Worm (Caenorhabditis elegans) whole organism, early embryonic: Measurements from ENCODE around the gene sre-18.

Experiments
- B0310.2 ChIP-seq: sonication (generic microtip); optimal IDR thresholded peaks from 2 replicates; lab custom pipeline; 2016; ENCODE audit warnings: mild to moderate bottlenecking, missing genetic modification characterization, missing compliant biosample characterization
- F13C5.2 ChIP-seq: sonication (generic microtip); optimal IDR thresholded peaks from 2 replicates; lab custom pipeline; 2017; ENCODE audit warnings: mild to moderate bottlenecking, missing genetic modification characterization, inconsistent platforms, missing compliant biosample characterization
- aly-1 ChIP-seq: sonication (generic microtip); optimal IDR thresholded peaks from 2 replicates; lab custom pipeline; 2016; ENCODE audit warnings: missing genetic modification characterization, missing compliant biosample characterization
- ama-1 ChIP-seq: fragments of 150-350 bp; optimal IDR thresholded peaks from 2 replicates; lab custom pipeline; 2014
- ceh-13 ChIP-seq: fragments of 200-800 bp; sonication (Bioruptor generic); optimal IDR thresholded peaks from 2 replicates; lab custom pipeline; 2018; ENCODE audit warnings: mild to moderate bottlenecking, missing genetic modification characterization, missing compliant biosample characterization
- ceh-36 ChIP-seq: sonication (generic microtip); optimal IDR thresholded peaks from 2 replicates; lab custom pipeline; 2016; ENCODE audit warnings: missing genetic modification characterization, inconsistent platforms, missing compliant biosample characterization
- ets-7 ChIP-seq: sonication (generic microtip); optimal IDR thresholded peaks from 2 replicates; lab custom pipeline; 2016; ENCODE audit warnings: missing genotype, missing genetic modification characterization, missing compliant biosample characterization
- flt-1 ChIP-seq: fragments of 200-800 bp; sonication (Bioruptor generic); IDR thresholded peaks from 2 replicates; pipeline ENCODE4 v1.3.6; 2022; ENCODE audit warnings: missing genetic modification characterization, missing compliant biosample characterization
- hmbx-1 ChIP-seq: sonication (generic microtip); optimal IDR thresholded peaks from 2 replicates; lab custom pipeline; 2016; ENCODE audit warnings: mild to moderate bottlenecking, missing genetic modification characterization, missing compliant biosample characterization
- hmg-4 ChIP-seq: fragments of 200-800 bp; sonication (Bioruptor generic); optimal IDR thresholded peaks from 2 replicates; lab custom pipeline; 2018; ENCODE audit warnings: mild to moderate bottlenecking, missing genetic modification characterization, missing compliant biosample characterization
- hnd-1 ChIP-seq: sonication (generic microtip); optimal IDR thresholded peaks from 2 replicates; lab custom pipeline; 2016; ENCODE audit warnings: missing genetic modification characterization, missing compliant biosample characterization
- pes-1 ChIP-seq: fragments of 200-800 bp; sonication (Bioruptor generic); IDR thresholded peaks from 2 replicates; pipeline ENCODE4 v1.3.6; 2022; ENCODE audit warnings: missing genetic modification reagents, missing genetic modification characterization, missing compliant biosample characterization
- scrt-1 ChIP-seq: fragments of 200-800 bp; sonication (Bioruptor generic); IDR thresholded peaks from 2 replicates; pipeline ENCODE4 v1.3.6; 2022; ENCODE audit warnings: missing genetic modification characterization, missing compliant biosample characterization
- sea-1 ChIP-seq: fragments of 200-800 bp; sonication (Bioruptor generic); conservative IDR thresholded peaks from 2 replicates; pipeline ENCODE4 v1.3.6; 2022; ENCODE audit warnings: missing genetic modification characterization, missing compliant biosample characterization
- tbx-11 ChIP-seq: fragments of 200-800 bp; sonication (Bioruptor generic); IDR thresholded peaks from 2 replicates; pipeline ENCODE4 v1.3.6; 2022; ENCODE audit warnings: missing genetic modification characterization, missing compliant biosample characterization
- tbx-37 ChIP-seq: fragments of 200-800 bp; sonication (Bioruptor generic); conservative IDR thresholded peaks from 2 replicates; pipeline ENCODE4 v1.3.6; 2022; ENCODE audit warnings: missing genetic modification reagents, missing genetic modification characterization, missing compliant biosample characterization
- tra-4 ChIP-seq: sonication (generic microtip); optimal IDR thresholded peaks from 2 replicates; lab custom pipeline; 2017; ENCODE audit warnings: missing genetic modification characterization, missing compliant biosample characterization

The sre-18 gene

DNA sequence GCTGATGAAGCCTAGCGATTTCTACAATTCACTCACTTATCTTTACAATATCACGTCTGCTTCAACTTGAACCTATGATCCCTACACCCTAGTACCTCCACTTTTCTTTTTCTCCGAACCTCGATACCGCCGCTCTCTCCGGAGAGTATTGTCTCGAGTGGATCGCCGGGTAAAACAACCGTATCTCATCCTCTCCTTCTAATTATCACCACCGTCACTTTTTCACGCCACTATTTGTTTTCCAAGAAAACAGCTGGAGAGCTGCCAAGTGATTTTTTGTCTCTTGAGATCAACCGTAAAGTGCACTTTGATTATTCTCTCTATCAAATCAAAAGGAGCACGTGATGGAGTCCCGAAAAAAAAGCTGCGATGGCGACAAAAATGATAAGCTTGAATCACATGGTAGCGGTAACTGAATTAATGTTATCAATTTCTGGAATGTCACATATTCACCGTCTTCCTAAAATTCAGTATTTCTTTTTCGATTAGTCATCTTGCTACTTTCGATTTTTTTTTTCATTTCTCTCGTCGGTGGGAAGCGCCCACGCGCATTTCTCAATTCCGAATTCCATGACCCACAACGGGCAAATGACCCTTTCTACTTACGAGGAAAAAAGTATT lies 29.9 kb downstream of the sre-18 start:
- no peak for TF ChIP-seq ama-1 (lab: Kevin White, UChicago)
- TF ChIP-seq pes-1 (GFP tag; lab: Robert Waterston, UW) = no peak
- no peak for TF ChIP-seq ceh-13 (GFP tag; lab: Kevin White, UChicago)
- TF ChIP-seq scrt-1 (GFP tag; lab: Robert Waterston, UW) = no peak
- TF ChIP-seq aly-1 (tag; lab: Kevin White, UChicago) = no peak
- TF ChIP-seq sea-1 = no peak
- TF ChIP-seq tbx-11 (GFP tag; lab: Robert Waterston, UW) = no peak
- TF ChIP-seq flt-1 (GFP tag; lab: Robert Waterston, UW) = no peak
- no peak for TF ChIP-seq B0310.2 (tag; lab: Kevin White, UChicago)
- no peak for TF ChIP-seq hmbx-1
- TF ChIP-seq hnd-1 (tag; lab: Kevin White, UChicago) = no peak
- no peak for TF ChIP-seq ceh-36
- TF ChIP-seq tra-4 (tag; lab: Kevin White, UChicago) = no peak
- no peak for TF ChIP-seq hmg-4 (GFP tag; lab: Kevin White, UChicago)
- no peak for TF ChIP-seq tbx-37
- TF ChIP-seq ets-7 (tag; lab: Kevin White, UChicago) = no peak

DNA sequence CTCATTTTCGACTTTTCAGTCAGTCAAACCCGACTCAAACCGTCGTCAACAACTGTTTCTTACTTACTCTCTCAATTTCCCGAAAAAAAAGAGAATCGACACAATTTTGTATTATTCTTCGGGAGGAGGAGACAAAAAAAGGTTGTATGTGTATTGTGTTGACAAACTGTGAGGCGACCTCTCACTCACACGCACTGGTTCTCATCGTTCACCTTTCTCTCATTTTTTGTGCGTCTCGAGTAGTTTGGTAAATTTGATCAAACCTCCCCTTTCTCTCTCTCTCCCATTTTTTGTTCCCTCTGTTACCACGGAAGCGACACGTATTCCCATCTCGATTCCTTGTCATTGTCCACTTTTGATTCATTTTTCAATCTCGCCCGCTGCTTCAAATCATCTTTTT lies 30.8 kb downstream of the sre-18 start:
- TF ChIP-seq hmg-4 (GFP tag; lab: Kevin White, UChicago) (no peak), tbx-37 (no peak), B0310.2 (tag; lab: Kevin White, UChicago) (no peak), pes-1 (GFP tag; lab: Robert Waterston, UW) (no peak), ceh-36 (no peak), F13C5.2 (no peak), ceh-13 (GFP tag; lab: Kevin White, UChicago) (no peak), tbx-11 (GFP tag; lab: Robert Waterston, UW) (no peak), sea-1 (no peak), hnd-1 (tag; lab: Kevin White, UChicago) (no peak), aly-1 (tag; lab: Kevin White, UChicago) (no peak), scrt-1 (GFP tag; lab: Robert Waterston, UW) (no peak), flt-1 (GFP tag; lab: Robert Waterston, UW) (no peak)

DNA sequence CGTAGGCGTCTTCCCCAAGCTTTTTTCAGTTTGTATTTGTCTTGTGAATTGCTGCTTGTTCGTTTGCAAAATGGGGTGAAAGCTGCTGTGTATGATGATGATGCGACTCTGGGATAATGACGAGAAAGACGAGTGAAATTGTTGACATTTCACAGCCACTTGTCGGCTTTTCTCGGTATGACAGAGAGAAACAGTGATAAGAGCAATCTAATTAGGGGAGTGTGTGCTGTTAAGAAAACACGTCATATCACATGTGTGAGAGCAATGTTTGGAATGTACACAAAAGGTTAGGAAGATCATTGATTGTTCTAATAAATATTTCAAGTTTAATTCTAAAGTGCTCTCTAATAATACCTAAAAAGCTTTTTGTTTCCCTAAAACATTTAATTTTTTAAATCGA lies 31.9 kb downstream of the sre-18 start:
- TF ChIP-seq F13C5.2 (no peak), pes-1 (GFP tag; lab: Robert Waterston, UW) (no peak), ets-7 (tag; lab: Kevin White, UChicago) (no peak), scrt-1 (GFP tag; lab: Robert Waterston, UW) (no peak), tbx-11 (GFP tag; lab: Robert Waterston, UW) (no peak), ceh-13 (GFP tag; lab: Kevin White, UChicago) (no peak), B0310.2 (tag; lab: Kevin White, UChicago) (no peak), hnd-1 (tag; lab: Kevin White, UChicago) (no peak), tra-4 (tag; lab: Kevin White, UChicago) (no peak), aly-1 (tag; lab: Kevin White, UChicago) (no peak), flt-1 (GFP tag; lab: Robert Waterston, UW) (no peak), ceh-36 (no peak), hmbx-1 (no peak)

DNA sequence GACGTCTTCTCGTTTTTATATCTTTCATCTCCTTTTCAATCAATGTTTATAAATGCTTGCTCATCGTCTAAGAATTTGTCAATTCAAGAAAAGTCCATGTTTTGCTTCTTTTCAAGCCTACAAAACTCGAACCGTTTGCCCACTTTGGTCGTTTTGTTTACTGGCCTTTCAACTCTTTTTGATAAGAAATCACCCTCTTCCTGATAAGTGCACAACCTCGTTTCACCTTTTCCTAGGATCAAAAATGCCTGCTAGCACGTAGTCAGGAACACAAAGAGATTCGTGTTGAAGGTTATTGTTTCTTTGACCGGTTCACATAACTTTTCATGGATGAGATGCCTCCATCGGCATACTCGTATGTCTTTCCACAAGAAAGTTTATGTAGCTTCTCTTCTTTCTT lies 33.0 kb downstream of the sre-18 start:
- TF ChIP-seq tbx-11 (GFP tag; lab: Robert Waterston, UW) = no peak
- TF ChIP-seq F13C5.2 = no peak
- no peak for TF ChIP-seq pes-1 (GFP tag; lab: Robert Waterston, UW)
- no peak for TF ChIP-seq hmbx-1

DNA sequence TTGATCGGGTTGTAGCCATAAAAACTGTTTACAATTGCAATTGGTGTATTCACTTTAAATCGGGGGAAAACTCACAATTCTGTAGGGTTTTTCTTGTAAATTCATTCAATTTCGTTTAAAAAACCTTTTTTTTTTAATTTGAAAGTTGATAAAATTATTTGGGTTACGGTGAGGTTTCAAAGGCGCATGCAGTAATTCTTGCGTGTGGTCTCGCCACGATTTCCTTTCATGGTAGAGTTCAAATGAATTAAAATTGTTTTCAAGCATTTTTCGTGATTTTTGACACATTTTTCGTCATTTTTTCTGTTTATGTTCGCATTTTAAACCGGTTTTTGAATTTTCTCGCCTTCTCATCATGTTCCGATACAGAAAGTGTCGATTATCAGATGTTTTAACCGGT lies 34.9 kb downstream of the sre-18 start:
- TF ChIP-seq ceh-13 (GFP tag; lab: Kevin White, UChicago) (no peak), ets-7 (tag; lab: Kevin White, UChicago) (no peak), tbx-37 (no peak), tbx-11 (GFP tag; lab: Robert Waterston, UW) (no peak), F13C5.2 (no peak), ama-1 (lab: Kevin White, UChicago) (no peak), pes-1 (GFP tag; lab: Robert Waterston, UW) (no peak), ceh-36 (no peak), tra-4 (tag; lab: Kevin White, UChicago) (no peak), hmg-4 (GFP tag; lab: Kevin White, UChicago) (no peak), aly-1 (tag; lab: Kevin White, UChicago) (no peak), flt-1 (GFP tag; lab: Robert Waterston, UW) (no peak), B0310.2 (tag; lab: Kevin White, UChicago) (no peak), scrt-1 (GFP tag; lab: Robert Waterston, UW) (no peak), hmbx-1 (no peak), sea-1 (no peak)

DNA sequence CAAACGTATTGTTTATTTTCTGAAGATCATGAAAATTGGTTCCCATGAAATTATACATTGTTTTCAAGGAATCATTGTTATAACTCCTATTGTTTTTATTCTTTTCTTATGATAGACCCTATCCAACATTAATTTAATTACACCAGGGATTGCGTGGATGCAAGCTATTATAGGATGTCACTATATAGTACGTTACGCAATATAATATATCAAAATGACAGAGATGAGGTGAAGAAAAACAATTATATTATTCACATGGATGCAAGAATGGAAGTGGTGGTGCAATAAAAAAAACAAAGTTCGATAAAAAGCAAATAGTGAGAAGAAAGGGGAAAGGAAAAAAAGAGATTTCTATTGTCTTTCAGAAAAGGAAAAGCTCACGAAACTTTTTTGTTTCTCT lies 36.2 kb downstream of the sre-18 start:
- TF ChIP-seq hmg-4 (GFP tag; lab: Kevin White, UChicago) = no peak
- no peak for TF ChIP-seq ets-7 (tag; lab: Kevin White, UChicago)
- no peak for TF ChIP-seq flt-1 (GFP tag; lab: Robert Waterston, UW)
- TF ChIP-seq tbx-37 = no peak
- no peak for TF ChIP-seq tra-4 (tag; lab: Kevin White, UChicago)
- TF ChIP-seq aly-1 (tag; lab: Kevin White, UChicago) = no peak
- TF ChIP-seq ama-1 (lab: Kevin White, UChicago) = no peak
- TF ChIP-seq hnd-1 (tag; lab: Kevin White, UChicago) = no peak
- no peak for TF ChIP-seq scrt-1 (GFP tag; lab: Robert Waterston, UW)
- no peak for TF ChIP-seq hmbx-1
- no peak for TF ChIP-seq sea-1
- TF ChIP-seq B0310.2 (tag; lab: Kevin White, UChicago) = no peak
- no peak for TF ChIP-seq tbx-11 (GFP tag; lab: Robert Waterston, UW)
- TF ChIP-seq ceh-36 = no peak
- TF ChIP-seq pes-1 (GFP tag; lab: Robert Waterston, UW) = no peak
- no peak for TF ChIP-seq ceh-13 (GFP tag; lab: Kevin White, UChicago)

DNA sequence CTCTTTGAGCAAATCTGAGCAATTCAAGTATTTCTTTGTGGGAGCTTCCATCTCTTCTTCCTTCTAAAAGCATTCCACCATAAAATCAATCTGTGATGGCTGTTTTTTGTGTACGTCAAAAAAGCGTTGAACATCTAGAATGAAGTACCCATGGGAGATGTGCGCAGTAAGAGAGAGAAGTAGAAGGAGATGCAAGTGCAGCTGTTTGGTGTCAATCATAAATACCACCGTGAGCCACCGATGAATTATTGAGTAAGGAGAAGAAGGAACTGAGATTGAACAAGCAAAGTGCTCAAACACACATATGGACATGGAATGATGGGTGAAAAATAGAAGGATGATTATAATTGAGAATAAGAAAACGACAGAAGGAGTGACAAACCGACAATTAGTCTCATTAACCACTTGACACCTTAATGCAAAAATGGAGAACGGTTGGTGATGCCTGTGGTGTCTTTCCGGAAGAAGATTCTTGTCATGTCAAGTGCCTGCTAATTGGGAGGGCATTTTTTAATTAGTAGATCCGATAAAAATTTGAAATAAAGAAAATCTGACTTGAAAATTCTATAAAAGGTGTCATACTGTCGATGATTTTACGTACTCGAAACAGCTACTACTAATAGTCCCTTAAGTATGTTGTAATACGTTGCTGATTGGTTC lies 37.3 kb downstream of the sre-18 start:
- TF ChIP-seq F13C5.2 (no peak), sea-1 (no peak), tra-4 (tag; lab: Kevin White, UChicago) (no peak), B0310.2 (tag; lab: Kevin White, UChicago) (no peak), pes-1 (GFP tag; lab: Robert Waterston, UW) (no peak), ets-7 (tag; lab: Kevin White, UChicago) (no peak), tbx-11 (GFP tag; lab: Robert Waterston, UW) (no peak), hnd-1 (tag; lab: Kevin White, UChicago) (no peak), tbx-37 (no peak), ceh-36 (no peak), ceh-13 (GFP tag; lab: Kevin White, UChicago) (no peak), hmg-4 (GFP tag; lab: Kevin White, UChicago) (no peak), ama-1 (lab: Kevin White, UChicago) (no peak), flt-1 (GFP tag; lab: Robert Waterston, UW) (no peak), scrt-1 (GFP tag; lab: Robert Waterston, UW) (no peak), aly-1 (tag; lab: Kevin White, UChicago) (no peak), hmbx-1 (no peak)
